Fruit fly (Drosophila melanogaster) whole organism, embryonic: ENCODE data around the gene fig.

ENCODE experiments used
- Awh ChIP-seq: fragments of 200-800 bp; sonication (Bioruptor generic); IDR thresholded peaks from 2 replicates; pipeline ENCODE4, ENCODE4 v1.3.6; 2022; ENCODE audit warnings: missing biosample characterization, missing genetic modification characterization
- Bgb ChIP-seq: fragments of 200-800 bp; sonication (Bioruptor generic); IDR thresholded peaks from 2 replicates; pipeline ENCODE4 v1.3.6; 2022; ENCODE audit warnings: missing biosample characterization, missing genetic modification characterization; ENCODE audit not compliant: partially characterized antibody
- CG10431 ChIP-seq: fragments of 200-800 bp; sonication (Bioruptor generic); optimal IDR thresholded peaks from 3 replicates; lab custom pipeline; 2018; ENCODE audit warnings: missing biosample characterization, mild to moderate bottlenecking, missing genetic modification characterization
- CG11504 ChIP-seq: fragments of 200-800 bp; sonication (Bioruptor generic); optimal IDR thresholded peaks from 3 replicates; lab custom pipeline; 2019; ENCODE audit warnings: missing biosample characterization, mild to moderate bottlenecking, missing genetic modification characterization, moderate library complexity
- CG13123 ChIP-seq: fragments of 200-800 bp; sonication (Bioruptor generic); optimal IDR thresholded peaks from 2 replicates; lab custom pipeline; 2016; ENCODE audit warnings: missing biosample characterization, missing genetic modification characterization
- CG13287 ChIP-seq: fragments of 200-800 bp; sonication (Bioruptor generic); IDR thresholded peaks from 2 replicates; pipeline ENCODE4 v1.3.6; 2022; ENCODE audit warnings: missing biosample characterization, missing genetic modification characterization; ENCODE audit not compliant: partially characterized antibody
- CG14710 ChIP-seq: fragments of 200-800 bp; sonication (Bioruptor generic); optimal IDR thresholded peaks from 3 replicates; lab custom pipeline; 2019; ENCODE audit warnings: missing biosample characterization, mild to moderate bottlenecking, missing genetic modification characterization, moderate library complexity
- CG1603 ChIP-seq: fragments of 200-800 bp; sonication (Bioruptor generic); optimal IDR thresholded peaks from 2 replicates; lab custom pipeline; 2019; ENCODE audit warnings: missing biosample characterization, mild to moderate bottlenecking, missing genetic modification characterization, moderate library complexity
- CG18262 ChIP-seq: fragments of 200-800 bp; optimal IDR thresholded peaks from 3 replicates; lab custom pipeline; 2019; ENCODE audit warnings: missing biosample characterization, mild to moderate bottlenecking, missing genetic modification characterization, moderate library complexity
- CG31388 ChIP-seq: fragments of 200-800 bp; sonication (Bioruptor generic); optimal IDR thresholded peaks from 2 replicates; lab custom pipeline; 2016; ENCODE audit warnings: missing biosample characterization, missing genetic modification characterization
- CG31441 ChIP-seq: fragments of 200-800 bp; sonication (Bioruptor generic); IDR thresholded peaks from 2 replicates; pipeline ENCODE4 v1.3.6; 2022; ENCODE audit warnings: missing biosample characterization, missing genetic modification characterization
- CG3163 ChIP-seq: fragments of 200-800 bp; sonication (Bioruptor generic); optimal IDR thresholded peaks from 3 replicates; lab custom pipeline; 2016; ENCODE audit warnings: missing biosample characterization, missing genetic modification characterization
- CG32772 ChIP-seq: fragments of 200-800 bp; sonication (Bioruptor generic); IDR thresholded peaks from 2 replicates; pipeline ENCODE4 v1.3.6; 2022; ENCODE audit warnings: missing biosample characterization, missing genetic modification characterization
- CG34224 ChIP-seq: fragments of 200-800 bp; sonication (Bioruptor generic); IDR thresholded peaks from 3 replicates; pipeline ENCODE4 v1.3.6; 2022; ENCODE audit warnings: missing biosample characterization, missing genetic modification characterization; ENCODE audit not compliant: partially characterized antibody
- CG5180 ChIP-seq: fragments of 200-800 bp; sonication (Bioruptor generic); optimal IDR thresholded peaks from 3 replicates; lab custom pipeline; 2017; ENCODE audit warnings: missing biosample characterization, missing genetic modification characterization, mild to moderate bottlenecking, moderate library complexity, missing genetic modification reagents
- CG6272 ChIP-seq: fragments of 200-800 bp; sonication (Bioruptor generic); IDR thresholded peaks from 2 replicates; pipeline ENCODE4 v1.3.6; 2022; ENCODE audit warnings: missing biosample characterization, missing genetic modification characterization
- CG6689 ChIP-seq: fragments of 200-800 bp; sonication (Bioruptor generic); IDR thresholded peaks from 2 replicates; pipeline ENCODE4 v1.3.6; 2022; ENCODE audit warnings: missing biosample characterization, missing genetic modification characterization
- CG6791 ChIP-seq: fragments of 200-800 bp; sonication (Bioruptor generic); IDR thresholded peaks from 3 replicates; pipeline ENCODE4 v1.3.6; 2022; ENCODE audit warnings: missing biosample characterization, missing genetic modification characterization; ENCODE audit not compliant: partially characterized antibody
- D ChIP-seq, 2 experiments: fragments of 200-800 bp in 1 of 2; fragments of >200 bp in 1 of 2; sonication (Bioruptor generic) in 1 of 2; optimal IDR thresholded peaks; 2 replicates in 1 of 2; 3 replicates in 1 of 2; lab custom pipeline; 2017; ENCODE audit warnings: mild to moderate bottlenecking in 1 of 2, missing biosample characterization in 1 of 2, missing genetic modification characterization in 1 of 2, missing genetic modification reagents in 1 of 2
- Doc2 ChIP-seq: fragments of 200-800 bp; sonication (Bioruptor generic); IDR thresholded peaks from 2 replicates; pipeline ENCODE4 v1.3.6; 2022; ENCODE audit warnings: missing biosample characterization, missing genetic modification characterization
- Doc3 ChIP-seq: fragments of 200-800 bp; sonication (Bioruptor generic); IDR thresholded peaks from 3 replicates; pipeline ENCODE4 v1.3.6; 2022; ENCODE audit warnings: missing biosample characterization, missing genetic modification characterization; ENCODE audit not compliant: partially characterized antibody
- E2f2 ChIP-seq: fragments of 200-800 bp; sonication (Bioruptor generic); IDR thresholded peaks from 2 replicates; pipeline ENCODE4 v1.3.6; 2022; ENCODE audit warnings: missing biosample characterization, missing genetic modification characterization
- ERR ChIP-seq: fragments of 200-800 bp; sonication (Bioruptor generic); optimal IDR thresholded peaks from 2 replicates; lab custom pipeline; 2016; ENCODE audit warnings: missing biosample characterization, missing genetic modification characterization
- Ets65A ChIP-seq: fragments of 200-800 bp; sonication (Bioruptor generic); peaks from one replicate; lab custom pipeline; 2016; ENCODE audit warnings: missing biosample characterization, missing genetic modification characterization
- HLH54F ChIP-seq: fragments of 200-800 bp; sonication (Bioruptor generic); optimal IDR thresholded peaks from 3 replicates; lab custom pipeline; 2016; ENCODE audit warnings: missing biosample characterization, missing genetic modification characterization
- HmgD ChIP-seq: fragments of 200-800 bp; sonication (Bioruptor generic); optimal IDR thresholded peaks from 3 replicates; lab custom pipeline; 2016; ENCODE audit warnings: missing biosample characterization, missing genetic modification characterization
- MBD-R2 ChIP-seq: fragments of 200-800 bp; sonication (Bioruptor generic); IDR thresholded peaks from 2 replicates; pipeline ENCODE4 v1.3.6; 2022; ENCODE audit warnings: missing biosample characterization, missing genetic modification characterization
- MESR4 ChIP-seq: fragments of 200-800 bp; sonication (Bioruptor generic); optimal IDR thresholded peaks from 2 replicates; lab custom pipeline; 2018; ENCODE audit warnings: missing biosample characterization, mild to moderate bottlenecking, missing genetic modification characterization, moderate library complexity
- Myb ChIP-seq: fragments of 200-800 bp; sonication (Bioruptor generic); optimal IDR thresholded peaks from 2 replicates; lab custom pipeline; 2016; ENCODE audit warnings: missing biosample characterization, missing genetic modification characterization
- Nf-YC ChIP-seq: fragments of 200-800 bp; optimal IDR thresholded peaks from 3 replicates; lab custom pipeline; 2019; ENCODE audit warnings: missing biosample characterization, mild to moderate bottlenecking, missing genetic modification characterization, moderate library complexity
- Taf1 ChIP-seq: fragments of 200-800 bp; sonication (Bioruptor generic); IDR thresholded peaks from 2 replicates; pipeline ENCODE4 v1.3.6; 2022; ENCODE audit warnings: missing biosample characterization, missing genetic modification characterization
- Tbp ChIP-seq: fragments of >200 bp; optimal IDR thresholded peaks from 2 replicates; lab custom pipeline; 2018; ENCODE audit warnings: missing biosample characterization, missing genetic modification characterization
- Trl ChIP-seq, 3 experiments: fragments of >200 bp in 2 of 3; fragments of 200-800 bp in 1 of 3; sonication (Bioruptor generic) in 1 of 3; optimal IDR thresholded peaks; 2 replicates in 1 of 3; 3 replicates in 2 of 3; lab custom pipeline; 2016 to 2017; ENCODE audit warnings: missing biosample characterization in 1 of 3, missing genetic modification characterization in 1 of 3
- amos ChIP-seq: fragments of 200-800 bp; sonication (Bioruptor generic); IDR thresholded peaks from 2 replicates; pipeline ENCODE4 v1.3.6; 2022; ENCODE audit warnings: missing biosample characterization, missing genetic modification characterization; ENCODE audit not compliant: partially characterized antibody
- bbx ChIP-seq: fragments of 200-800 bp; sonication (Bioruptor generic); IDR thresholded peaks from 2 replicates; pipeline ENCODE4 v1.3.6; 2022; ENCODE audit warnings: missing biosample characterization, missing genetic modification characterization; ENCODE audit not compliant: partially characterized antibody
- disco-r ChIP-seq: fragments of 200-800 bp; sonication (Bioruptor generic); optimal IDR thresholded peaks from 2 replicates; lab custom pipeline; 2016; ENCODE audit warnings: missing biosample characterization, missing genetic modification characterization
- fd102C ChIP-seq: fragments of 200-800 bp; sonication (Bioruptor generic); optimal IDR thresholded peaks from 2 replicates; lab custom pipeline; 2018; ENCODE audit warnings: missing biosample characterization, mild to moderate bottlenecking, missing genetic modification characterization, moderate library complexity
- gsb-n ChIP-seq: fragments of 200-800 bp; sonication (Bioruptor generic); optimal IDR thresholded peaks from 3 replicates; lab custom pipeline; 2018; ENCODE audit warnings: missing biosample characterization, mild to moderate bottlenecking, missing genetic modification characterization
- lola ChIP-seq, 3 experiments: fragments of >200 bp in 2 of 3; fragments of 200-800 bp in 1 of 3; sonication (Bioruptor generic) in 1 of 3; optimal IDR thresholded peaks; 2 replicates each; lab custom pipeline; 2017 to 2019; ENCODE audit warnings: missing biosample characterization in 3 of 3, missing genetic modification characterization in 3 of 3, mild to moderate bottlenecking in 1 of 3, moderate library complexity in 1 of 3
- pzg ChIP-seq: fragments of 200-800 bp; sonication (Bioruptor generic); optimal IDR thresholded peaks from 3 replicates; lab custom pipeline; 2018; ENCODE audit warnings: missing biosample characterization, mild to moderate bottlenecking, missing genetic modification characterization, moderate library complexity
- sens ChIP-seq: fragments of 200-800 bp; sonication (Bioruptor generic); peaks from one replicate; lab custom pipeline; 2016; ENCODE audit warnings: missing biosample characterization, missing genetic modification characterization
- seq ChIP-seq: fragments of 200-800 bp; sonication (Bioruptor generic); IDR thresholded peaks from 2 replicates; pipeline ENCODE4 v1.3.6; 2022; ENCODE audit warnings: missing biosample characterization, missing genetic modification characterization
- tio ChIP-seq: fragments of 200-800 bp; sonication (Bioruptor generic); optimal IDR thresholded peaks from 2 replicates; lab custom pipeline; 2017; ENCODE audit warnings: missing biosample characterization, missing genetic modification characterization, inconsistent platforms
- trem ChIP-seq: fragments of 200-800 bp; optimal IDR thresholded peaks from 3 replicates; lab custom pipeline; 2019; ENCODE audit warnings: missing biosample characterization, mild to moderate bottlenecking, missing genetic modification characterization, moderate library complexity

Gene fig

dm6 chr3R:29818434-29819268 lies 38.4 kb upstream of the fig start, which contains the start of gene neo (continued):
- no peak for TF ChIP-seq Tbp (GFP tag; lab: Kevin White, UChicago)
- no peak for TF ChIP-seq tio (GFP tag; lab: Kevin White, UChicago)
- TF ChIP-seq disco-r (GFP tag; lab: Kevin White, UChicago) = no peak
- TF ChIP-seq Bgb (GFP tag; lab: Robert Waterston, UW) = no peak
- no peak for TF ChIP-seq CG32772
- TF ChIP-seq CG6272 (GFP tag; lab: Robert Waterston, UW) = no peak
- TF ChIP-seq CG3163 (GFP tag; lab: Kevin White, UChicago) = peak; percentile 41
- TF ChIP-seq sens (GFP tag; lab: Kevin White, UChicago) = peak; percentile 44
- TF ChIP-seq amos = no peak
- no peak for TF ChIP-seq bbx (GFP tag; lab: Robert Waterston, UW)
- TF ChIP-seq HLH54F (GFP tag; lab: Kevin White, UChicago) = no peak
- TF ChIP-seq HmgD (GFP tag; lab: Kevin White, UChicago) = no peak
- TF ChIP-seq CG10431 (GFP tag; lab: Kevin White, UChicago) = no peak
- peak; percentile 96 for TF ChIP-seq CG5180
- peak in 1 of 2 experiments; percentile 52 for TF ChIP-seq Trl (optimal IDR thresholded peaks at IDR 0.05; lab: Kevin White, UChicago)
- TF ChIP-seq Trl (GFP tag; optimal IDR thresholded peaks at IDR 0.05; lab: Kevin White, UChicago) = no peak

DNA sequence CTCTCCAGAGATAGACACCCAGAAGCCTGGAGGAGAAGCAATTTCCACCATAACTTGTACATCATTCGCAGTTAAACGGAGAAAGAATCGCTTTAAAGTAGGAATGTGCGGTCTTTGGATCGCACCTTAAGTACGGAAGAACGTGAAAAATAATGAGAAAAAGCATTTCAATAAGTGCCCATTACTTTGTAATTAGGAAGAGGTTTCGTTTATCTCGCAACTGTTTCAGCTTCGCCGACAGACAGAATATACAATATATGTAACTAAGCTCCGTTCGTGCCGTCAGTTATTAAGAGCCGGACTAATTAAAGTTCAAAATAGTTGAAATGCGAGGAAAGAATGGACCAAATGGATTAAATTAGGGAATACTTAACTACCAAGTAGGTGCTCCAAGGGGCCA lies 37.4 kb upstream of the fig start, which contains the start of gene CG7829:
CG7829 (minus strand) TSS at position 101 of the 400 bp plus-strand sequence.
- TF ChIP-seq CG6791 (GFP tag; lab: Robert Waterston, UW) = no peak
- TF ChIP-seq Ets65A = peak; percentile 30
- TF ChIP-seq fd102C (GFP tag; lab: Kevin White, UChicago) = no peak
- TF ChIP-seq, all 482 proteins: peak for 1

DNA sequence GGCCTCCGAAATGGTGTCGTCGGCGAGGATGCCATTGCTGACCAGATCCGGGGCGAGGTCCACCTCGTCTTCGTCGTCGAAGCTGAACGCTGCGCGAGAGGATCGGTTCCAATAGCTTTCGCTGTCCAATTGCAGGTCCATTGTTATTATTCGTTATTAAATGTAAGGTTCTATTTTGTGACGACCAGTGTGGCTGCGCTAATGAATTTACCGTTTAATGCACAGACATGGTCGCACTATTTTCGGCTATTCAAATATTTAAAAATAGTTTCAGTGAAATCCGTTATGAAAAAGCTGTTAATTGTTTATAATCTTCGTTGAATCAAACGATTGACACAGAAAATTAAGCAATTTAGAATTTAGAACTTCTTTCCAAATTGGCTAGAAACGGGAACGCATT lies 36.0 kb upstream of the fig start, which contains the start of gene Vps16B:
Vps16B (minus strand) TSS at position 186 of the 400 bp plus-strand sequence.
- TF ChIP-seq ERR (GFP tag; lab: Kevin White, UChicago) (no peak), gsb-n (tag; lab: Kevin White, UChicago) (no peak), CG1603 (tag; lab: Kevin White, UChicago) (no peak), Doc3 (peak; percentile 21; the same call in 1 of the 3 replicates), lola (GFP tag; optimal IDR thresholded peaks at IDR 0.05; lab: Kevin White, UChicago) (no peak), HLH54F (GFP tag; lab: Kevin White, UChicago) (no peak), Awh (GFP tag; lab: Robert Waterston, UW) (no peak), E2f2 (GFP tag; lab: Robert Waterston, UW) (peak; percentile 71), CG13123 (no peak), Doc2 (GFP tag; lab: Robert Waterston, UW) (no peak), CG11504 (tag; lab: Kevin White, UChicago) (no peak), seq (no peak), CG34224 (GFP tag; lab: Robert Waterston, UW) (peak; percentile 41; the same call in 2 of the 3 replicates), Nf-YC (tag; lab: Kevin White, UChicago) (no peak), CG6689 (GFP tag; lab: Robert Waterston, UW) (no peak), Tbp (GFP tag; lab: Kevin White, UChicago) (no peak), CG31388 (GFP tag; lab: Kevin White, UChicago) (no peak), CG13287 (GFP tag; lab: Robert Waterston, UW) (peak; percentile 69), Myb (GFP tag; lab: Kevin White, UChicago) (peak; percentile 98), Taf1 (no peak), trem (peak; percentile 40), MESR4 (GFP tag; lab: Kevin White, UChicago) (peak; percentile 48), CG18262 (tag; lab: Kevin White, UChicago) (no peak), pzg (GFP tag; lab: Kevin White, UChicago) (peak; percentile 45), CG14710 (tag; lab: Kevin White, UChicago) (peak; percentile 41), CG31441 (no peak), MBD-R2 (GFP tag; lab: Robert Waterston, UW) (peak; percentile 84), D (optimal IDR thresholded peaks at IDR 0.05; lab: Kevin White, UChicago) (no peak), D (GFP tag; optimal IDR thresholded peaks at IDR 0.05; lab: Kevin White, UChicago) (no peak)
